Fruit fly (Drosophila melanogaster): ENCODE results near the gene RpS10a.
A peak's percentile ranks its signal among the peaks of the same experiment; 100 is the strongest.

The RpS10a gene

DNA sequence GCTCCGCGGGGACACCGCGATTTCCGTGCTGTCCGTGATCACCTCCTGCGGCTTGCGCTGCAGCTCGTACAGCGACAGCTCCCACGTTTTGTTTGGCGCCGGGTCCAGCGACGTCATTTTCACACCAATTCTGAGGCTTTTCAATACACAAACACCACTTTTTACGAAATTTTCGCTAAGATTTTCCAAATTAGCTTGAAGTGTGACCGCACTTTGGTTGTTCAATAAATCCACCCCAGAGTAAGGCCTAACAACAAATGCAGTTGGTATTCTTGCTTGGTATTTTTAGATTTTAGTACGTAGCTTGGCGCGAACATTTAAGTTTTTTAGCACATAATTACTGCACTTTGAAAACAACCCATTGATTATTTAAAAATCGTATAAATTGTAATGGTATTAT is 29.2 kb downstream of the RpS10a start, which contains the start of gene Sce:
Sce (minus strand) TSS at position 231 of the 400 bp plus-strand sequence.
- no peak for TF ChIP-seq CG8478 (optimal IDR thresholded peaks at IDR 0.05)
- no peak for TF ChIP-seq CTCF (optimal IDR thresholded peaks at IDR 0.05)

- no peak for TF ChIP-seq CTCF (optimal IDR thresholded peaks at IDR 0.05)
- no peak for TF ChIP-seq CG8478 (optimal IDR thresholded peaks at IDR 0.05)
Measured at dm6 chr3R:27685074-27685473, 32.5 kb downstream of the RpS10a start.

dm6 chr3R:27685539-27686012 is 33.0 kb downstream of the RpS10a start, which contains the start of gene CG12880:
Gene CG12880, plus strand, starts transcription at chr3R:27685962.
- TF ChIP-seq CTCF (optimal IDR thresholded peaks at IDR 0.05) (no peak), CG8478 (optimal IDR thresholded peaks at IDR 0.05) (no peak)

DNA sequence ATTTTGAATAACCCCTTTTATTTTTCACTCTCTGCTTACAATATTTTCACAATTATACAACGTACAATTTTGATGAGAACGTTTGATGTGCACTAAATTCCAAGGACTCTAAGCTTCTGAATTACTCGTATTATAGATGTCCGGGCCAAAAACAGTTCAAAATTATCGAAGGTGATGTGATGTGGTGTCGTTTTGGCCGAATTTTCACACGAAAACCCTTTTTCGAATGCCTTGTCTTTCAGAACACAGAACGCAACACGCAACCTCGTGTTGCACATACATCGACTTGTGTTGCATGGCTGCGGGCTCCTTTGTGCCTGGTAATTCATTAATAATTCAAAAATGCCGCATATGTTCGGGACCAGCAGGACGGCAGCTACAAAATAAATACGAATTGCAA is 35.5 kb downstream of the RpS10a start, which contains the start of gene CG31055:
CG31055 (minus strand) TSS at position 101 of the 400 bp plus-strand sequence.
- TF ChIP-seq CTCF (optimal IDR thresholded peaks at IDR 0.05) (no peak), CG8478 (optimal IDR thresholded peaks at IDR 0.05) (no peak)

DNA sequence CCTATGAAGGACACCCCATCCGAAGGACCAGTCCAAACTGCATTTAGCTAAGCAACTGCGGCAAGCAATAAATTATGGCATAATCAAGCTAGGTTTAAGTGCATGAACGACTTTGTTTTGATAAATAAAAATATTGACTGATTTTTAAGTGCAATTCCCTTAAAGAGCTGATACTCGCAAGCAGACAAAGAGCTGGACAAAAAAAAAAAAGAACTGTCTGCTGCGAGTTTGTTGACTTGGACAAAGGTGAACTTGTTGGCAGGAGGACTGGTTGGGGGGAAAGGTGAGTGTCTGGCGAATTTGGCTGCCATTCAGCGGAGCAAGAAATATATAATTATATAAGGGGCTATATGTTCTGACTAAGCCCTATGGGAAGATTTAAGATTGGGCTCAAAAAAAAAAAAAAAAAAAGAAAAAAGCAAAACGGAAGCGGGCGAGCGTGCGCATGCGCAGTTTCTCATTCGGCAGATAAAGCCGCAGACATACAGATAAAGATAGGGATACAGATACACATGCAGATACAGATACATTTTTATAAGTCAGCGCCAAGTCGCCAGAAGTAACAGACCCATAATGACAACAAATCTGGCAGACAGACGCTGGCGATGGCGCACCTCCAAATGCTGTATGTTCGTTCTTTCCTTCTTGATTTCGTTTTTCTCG is 40.2 kb downstream of the RpS10a start:
- no peak for TF ChIP-seq CTCF (optimal IDR thresholded peaks at IDR 0.05)
- TF ChIP-seq CG8478 (optimal IDR thresholded peaks at IDR 0.05): no peak

- TF ChIP-seq CTCF (optimal IDR thresholded peaks at IDR 0.05): no peak
Measured at dm6 chr3R:27694018-27694417, 41.5 kb downstream of the RpS10a start, which contains the start of gene CG43319. Gene CG43319, plus strand, starts transcription at chr3R:27694318.

dm6 chr3R:27694583-27694982 is 42.0 kb downstream of the RpS10a start, which contains the start of gene Acp98AB:
Gene Acp98AB, plus strand, starts transcription at chr3R:27694883.
- TF ChIP-seq CTCF (optimal IDR thresholded peaks at IDR 0.05) (no peak), CG8478 (optimal IDR thresholded peaks at IDR 0.05) (no peak)

dm6 chr3R:27695019-27695418 is 42.5 kb downstream of the RpS10a start, which contains the start of gene HSPBAP1:
Gene HSPBAP1, plus strand, starts transcription at chr3R:27695235.
- TF ChIP-seq CTCF (optimal IDR thresholded peaks at IDR 0.05): no peak

DNA sequence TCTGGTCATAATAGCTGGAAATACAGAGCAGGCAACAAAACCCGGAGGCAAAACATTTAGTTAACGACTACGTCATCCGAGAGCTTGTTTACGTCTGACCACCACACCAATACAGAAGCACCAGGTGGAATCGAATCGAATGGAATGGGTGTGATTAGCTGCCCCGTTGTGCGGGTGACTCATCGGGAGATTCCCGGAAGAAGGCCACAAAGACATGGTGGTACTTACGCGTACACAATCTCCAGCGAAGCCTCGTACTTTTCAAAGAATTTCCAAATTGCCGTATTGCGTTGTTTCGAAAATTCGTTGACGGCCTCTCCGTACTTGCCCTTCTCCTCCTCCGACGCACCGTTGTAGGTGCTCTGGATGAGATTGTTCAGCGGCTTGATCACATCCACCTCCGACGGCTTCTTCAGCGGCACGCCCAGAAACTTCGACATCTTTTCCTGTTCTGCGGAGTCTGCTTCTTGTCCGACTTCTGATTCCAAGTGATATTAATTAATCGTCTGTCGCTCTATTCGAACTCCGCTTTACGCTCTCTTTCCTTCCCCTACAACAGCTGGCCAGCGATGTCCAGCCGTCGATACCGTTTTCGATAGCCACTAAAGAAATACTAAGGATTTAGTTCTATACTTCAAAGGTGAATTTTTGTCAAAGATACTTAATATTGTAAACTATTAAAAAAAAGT is 47.1 kb downstream of the RpS10a start, which contains the start of gene ALiX:
ALiX (minus strand) TSS at position 571 of the 689 bp plus-strand sequence.
- TF ChIP-seq CG8478 (optimal IDR thresholded peaks at IDR 0.05): no peak
- TF ChIP-seq CTCF (optimal IDR thresholded peaks at IDR 0.05): no peak

- TF ChIP-seq CG8478 (optimal IDR thresholded peaks at IDR 0.05) (no peak), CTCF (optimal IDR thresholded peaks at IDR 0.05) (peak in 1 of 2 experiments; percentile 5)
Measured at dm6 chr3R:27700229-27700573, 47.6 kb downstream of the RpS10a start, which contains the start of gene btz. Gene btz, plus strand, starts transcription at chr3R:27700361.

Data from S2 (cell line).